Worm (Caenorhabditis elegans) whole organism, L1 larva: ENCODE results near the gene sre-43.
A peak's percentile ranks its signal among the peaks of the same experiment; 100 is the strongest.

Source experiments
- alr-1 ChIP-seq: fragments of 200-800 bp; sonication (Bioruptor generic); optimal IDR thresholded peaks from 2 replicates; lab custom pipeline; 2018; ENCODE audit warnings: borderline replicate concordance, mild to moderate bottlenecking, missing genetic modification characterization, missing compliant biosample characterization
- blmp-1 ChIP-seq: fragments of 150-350 bp; optimal IDR thresholded peaks from 2 replicates; lab custom pipeline; 2014; ENCODE audit warnings: missing biosample characterization, missing genetic modification characterization
- efl-1 ChIP-seq, 4 experiments: fragments of 150-350 bp; optimal IDR thresholded peaks in 3 of 4; peaks in 1 of 4; 1 replicate in 1 of 4; 2 replicates in 3 of 4; lab custom pipeline; 2014; ENCODE audit warnings: missing biosample characterization in 2 of 4, missing genetic modification characterization in 2 of 4, missing genetic modification reagents in 2 of 4
- elt-3 ChIP-seq, 6 experiments: fragments of 150-350 bp in 1 of 6; sonication (generic microtip); optimal IDR thresholded peaks; 2 replicates each; lab custom pipeline; 2017 to 2018; ENCODE audit warnings: missing biosample characterization in 6 of 6, missing genetic modification characterization in 6 of 6, inconsistent platforms in 1 of 6
- fos-1 ChIP-seq: fragments of 150-350 bp; optimal IDR thresholded peaks from 2 replicates; lab custom pipeline; 2014; ENCODE audit warnings: missing biosample characterization, missing genetic modification characterization
- nhr-71 ChIP-seq: sonication (generic microtip); optimal IDR thresholded peaks from 2 replicates; lab custom pipeline; 2016; ENCODE audit warnings: mild to moderate bottlenecking, missing genetic modification characterization, moderate library complexity, missing compliant biosample characterization
- nhr-84 ChIP-seq: sonication (generic microtip); optimal IDR thresholded peaks from 2 replicates; lab custom pipeline; 2017; ENCODE audit warnings: missing biosample characterization, missing genetic modification characterization
- nhr-85 ChIP-seq: sonication (generic microtip); peaks from one replicate; lab custom pipeline; 2016; ENCODE audit warnings: missing genetic modification characterization, inconsistent platforms, missing compliant biosample characterization
- pax-3 ChIP-seq: fragments of 200-800 bp; sonication (Bioruptor generic); optimal IDR thresholded peaks from 2 replicates; lab custom pipeline; 2018; ENCODE audit warnings: mild to moderate bottlenecking, missing genetic modification characterization, moderate library complexity, missing compliant biosample characterization

sre-43 gene

DNA sequence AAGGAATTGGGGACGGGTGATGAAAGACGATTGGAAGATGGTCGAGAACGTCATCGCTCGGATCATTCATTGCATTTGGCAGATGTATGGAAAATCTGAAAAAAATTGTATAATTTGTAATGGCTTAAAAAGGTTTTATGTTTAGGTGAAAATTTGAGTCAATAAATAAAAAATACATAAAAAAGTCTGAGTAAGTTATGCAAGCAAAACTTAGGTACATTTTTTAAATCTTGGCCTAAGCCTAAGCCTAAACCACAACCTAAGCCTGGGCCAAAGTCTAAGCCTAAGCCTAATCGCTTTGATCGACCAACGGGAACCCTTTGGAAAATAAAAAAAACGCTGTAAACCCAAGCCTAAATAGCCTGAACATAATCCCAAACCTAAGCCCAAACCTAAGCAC, 36.9 kb downstream of the sre-43 start, which contains the start of gene hot-3:
hot-3 (minus strand) TSS at position 101 of the 400 bp plus-strand sequence.
- TF ChIP-seq pax-3 (no peak), nhr-85 (tag; lab: Kevin White, UChicago) (no peak), nhr-71 (tag; lab: Kevin White, UChicago) (no peak), fos-1 (no peak), elt-3 (tag; optimal IDR thresholded peaks at IDR 0.05; lab: Kevin White, UChicago) (no peak), efl-1 (optimal IDR thresholded peaks at IDR 0.05; lab: Kevin White, UChicago) (no peak), efl-1 (GFP tag; optimal IDR thresholded peaks at IDR 0.05 in 1 of 2; lab: Kevin White, UChicago) (no peak)

DNA sequence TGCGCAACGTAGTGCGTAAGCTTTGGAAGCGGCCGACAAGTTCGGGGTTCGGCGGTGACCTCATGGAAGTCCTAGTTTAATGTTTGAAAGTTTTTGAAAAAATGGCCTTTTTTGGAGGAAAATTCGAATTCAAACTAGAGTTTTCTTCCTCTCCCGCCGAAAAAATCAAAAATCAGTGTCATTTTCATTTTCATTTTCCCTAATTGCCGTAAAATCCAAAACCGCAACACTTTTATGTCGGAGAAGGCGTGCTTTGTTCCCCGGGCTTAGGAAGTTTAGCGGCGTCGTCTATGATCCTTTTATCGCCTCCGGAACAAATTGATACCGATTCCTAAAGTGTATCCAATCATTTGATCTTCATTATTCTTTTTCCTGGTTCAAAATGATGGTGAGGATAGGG, 44.0 kb downstream of the sre-43 start, which contains the start of gene mltn-5:
mltn-5 (plus strand) TSS at position 301 of the 400 bp plus-strand sequence.
- TF ChIP-seq alr-1 (tag; lab: Kevin White, UChicago) (no peak), blmp-1 (tag; lab: Kevin White, UChicago) (peak; percentile 1)

DNA sequence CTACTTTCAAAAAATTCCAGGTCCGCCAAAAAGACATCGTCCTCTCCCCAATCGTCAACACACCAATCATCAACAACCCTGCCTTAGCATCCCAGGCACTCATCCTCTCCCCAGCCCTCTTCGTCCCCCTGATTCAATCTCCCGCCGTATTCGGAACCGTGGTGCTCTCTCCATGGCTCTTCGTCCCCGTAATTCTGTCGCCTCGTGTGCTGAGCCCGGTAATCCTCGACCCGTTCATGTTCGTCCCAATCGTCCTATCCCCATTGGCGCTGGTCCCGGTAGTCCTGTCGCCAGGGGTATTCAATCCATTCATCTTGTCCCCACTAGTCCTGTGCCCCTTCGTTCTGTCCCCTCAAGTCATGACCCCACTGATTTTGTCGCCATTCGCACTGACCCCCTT, 49.8 kb downstream of the sre-43 start:
- no peak for TF ChIP-seq nhr-71 (tag; lab: Kevin White, UChicago)
- TF ChIP-seq nhr-84 (tag; lab: Kevin White, UChicago): no peak
- no peak for TF ChIP-seq efl-1 (optimal IDR thresholded peaks at IDR 0.05; lab: Kevin White, UChicago)
- peak in 1 of 2 experiments; percentile 84 for TF ChIP-seq efl-1 (GFP tag; optimal IDR thresholded peaks at IDR 0.05 in 1 of 2; lab: Kevin White, UChicago)
